Fruit fly (Drosophila melanogaster): ENCODE measurements around the gene Nep2.

dm6 chr3R:4739492-4740431 is 8.1 kb upstream of the Nep2 start:
- no peak for TF ChIP-seq CG32121 (GFP tag; IDR thresholded peaks at IDR 0.05)
- no peak for TF ChIP-seq CG12605 (GFP tag; IDR thresholded peaks at IDR 0.05)
- peak; percentile 84 for TF ChIP-seq CG8159 (tag; optimal IDR thresholded peaks at IDR 0.05)
- peak; percentile 86 for TF ChIP-seq CG8301 (tag; optimal IDR thresholded peaks at IDR 0.05)
- peak; percentile 77 for TF ChIP-seq D1 (tag; optimal IDR thresholded peaks at IDR 0.05)
- TF ChIP-seq EcR (GFP tag; optimal IDR thresholded peaks at IDR 0.05), result peak; percentile 61
- TF ChIP-seq CG4496 (GFP tag; IDR thresholded peaks at IDR 0.05), result no peak

Measured in whole organism, pupa.